Worm (Caenorhabditis elegans): Measurements from ENCODE around the gene T24H7.2.
A peak's percentile ranks its signal among the peaks of the same experiment; 100 is the strongest.

T24H7.2 gene

ce11 chrII:6207252-6207651, 39.9 kb upstream of the T24H7.2 start:
- TF ChIP-seq fkh-10 (GFP tag; optimal IDR thresholded peaks at IDR 0.05) (peak; percentile 51), madf-5 (GFP tag; IDR thresholded peaks at IDR 0.05) (no peak)

DNA sequence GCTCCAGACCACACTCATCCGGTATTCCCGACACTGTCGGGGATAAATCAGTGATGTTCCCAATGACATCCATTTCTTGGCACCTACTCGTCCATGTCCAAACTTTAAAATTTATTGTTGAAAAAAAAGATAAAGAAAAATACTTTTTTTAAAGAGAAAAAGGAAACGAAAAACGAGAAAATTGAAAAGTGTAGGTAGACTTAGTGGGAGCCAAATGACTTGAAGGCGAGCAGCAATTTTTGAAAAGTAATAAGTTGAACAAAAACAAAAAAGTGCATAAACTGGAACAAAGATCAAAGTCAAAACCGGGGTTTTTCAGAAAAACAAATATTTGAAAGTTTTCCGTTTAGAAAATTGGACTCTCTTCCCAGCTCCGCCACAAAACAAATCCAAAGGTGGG, 39.0 kb upstream of the T24H7.2 start, which contains the start of gene daf-37:
Gene daf-37 (minus strand): TSS at position 101 of the 400 bp plus-strand sequence.
- no peak for TF ChIP-seq unc-62 (GFP tag; optimal IDR thresholded peaks at IDR 0.05 in 1 of 2)
- no peak for TF ChIP-seq unc-62 (tag; optimal IDR thresholded peaks at IDR 0.05)
- TF ChIP-seq aha-1 (tag), result peak; percentile 44

DNA sequence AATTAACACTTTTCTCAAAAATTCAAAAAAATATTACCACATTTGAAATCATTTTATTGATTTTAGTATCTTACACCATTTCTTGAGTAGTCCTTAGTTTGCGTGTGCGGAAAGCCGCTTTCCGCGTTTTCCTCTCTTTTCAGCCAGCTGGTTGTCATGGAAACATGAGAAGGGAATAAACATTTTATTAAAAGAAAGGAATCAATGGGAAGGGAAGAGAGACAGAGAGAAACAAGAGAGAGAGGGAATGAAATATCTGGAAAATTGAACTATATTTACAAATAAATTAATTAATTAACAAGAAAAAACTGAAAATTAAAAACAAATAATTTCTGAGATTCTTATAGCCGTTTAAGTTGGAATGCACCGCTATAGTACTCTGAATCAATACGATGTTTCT, 27.8 kb upstream of the T24H7.2 start, which contains the start of gene mks-2:
Gene mks-2 (minus strand): TSS at position 101 of the 400 bp plus-strand sequence.
- TF ChIP-seq nhr-42 (GFP tag; IDR thresholded peaks at IDR 0.05) (no peak), pqm-1 (tag; optimal IDR thresholded peaks at IDR 0.05) (no peak), ceh-32 (tag; optimal IDR thresholded peaks at IDR 0.05; ENCODE audit: poor library complexity) (no peak), ceh-28 (tag; optimal IDR thresholded peaks at IDR 0.05) (no peak), duxl-1 (tag; optimal IDR thresholded peaks at IDR 0.05; ENCODE audit: poor library complexity) (no peak), ces-1 (GFP tag; optimal IDR thresholded peaks at IDR 0.05) (no peak), dmd-9 (GFP tag; IDR thresholded peaks at IDR 0.05) (no peak), zfp-3 (GFP tag; conservative IDR thresholded peaks at IDR 0.05) (no peak), R02D3.7 (tag; optimal IDR thresholded peaks at IDR 0.05) (no peak)

ce11 chrII:6221470-6221869, 25.6 kb upstream of the T24H7.2 start:
- TF ChIP-seq unc-62 (GFP tag; optimal IDR thresholded peaks at IDR 0.05 in 1 of 2) (peak in 1 of 2 experiments; percentile 92), unc-62 (tag; optimal IDR thresholded peaks at IDR 0.05) (no peak), egl-43 (GFP tag; IDR thresholded peaks at IDR 0.05) (no peak)

DNA sequence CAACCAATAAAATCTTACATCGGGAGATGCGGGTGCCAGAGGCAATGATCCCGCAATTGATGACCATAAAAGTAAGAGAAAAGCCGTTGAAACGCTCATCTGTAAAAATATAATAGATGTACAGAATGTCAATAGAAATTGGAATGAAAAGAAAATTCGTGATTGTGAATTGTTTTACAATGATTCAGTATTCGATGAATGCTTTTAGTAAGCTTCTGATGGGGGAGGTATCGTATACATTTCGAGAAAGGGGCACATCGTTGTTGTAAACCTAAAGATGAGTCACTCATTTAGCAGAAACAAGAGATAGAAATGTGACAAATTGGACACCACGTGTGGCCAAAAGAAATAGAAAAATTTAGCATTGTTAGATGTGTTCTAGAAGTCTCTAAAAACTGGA, 24.6 kb upstream of the T24H7.2 start, which contains the start of gene C30B5.6:
Gene C30B5.6 (minus strand): TSS at position 101 of the 400 bp plus-strand sequence.
- TF ChIP-seq ceh-62 (tag; optimal IDR thresholded peaks at IDR 0.05) (no peak), lin-29 (GFP tag; IDR thresholded peaks at IDR 0.05) (no peak), mdl-1 (tag; optimal IDR thresholded peaks at IDR 0.05) (no peak), aha-1 (tag) (peak; percentile 29), dmd-8 (GFP tag; IDR thresholded peaks at IDR 0.05) (no peak), hif-1 (tag; optimal IDR thresholded peaks at IDR 0.05) (no peak), egl-43 (GFP tag; IDR thresholded peaks at IDR 0.05) (no peak)

ce11 chrII:6223755-6224154, 23.4 kb upstream of the T24H7.2 start:
- TF ChIP-seq dmd-6 (GFP tag; IDR thresholded peaks at IDR 0.05) (no peak), ama-1 (optimal IDR thresholded peaks at IDR 0.05) (no peak)

ce11 chrII:6226995-6227394, 20.1 kb upstream of the T24H7.2 start, which contains the start of gene srsy-2:
Gene srsy-2, minus strand, starts transcription at chrII:6227095.
- TF ChIP-seq lin-29 (GFP tag; IDR thresholded peaks at IDR 0.05), result no peak
- TF ChIP-seq sdz-12 (GFP tag; optimal IDR thresholded peaks at IDR 0.05), result no peak
- no peak for TF ChIP-seq aly-2 (tag; optimal IDR thresholded peaks at IDR 0.05)
- TF ChIP-seq nhr-11 (tag; optimal IDR thresholded peaks at IDR 0.05), result no peak
- no peak for TF ChIP-seq php-3 (GFP tag; IDR thresholded peaks at IDR 0.05)
- no peak for TF ChIP-seq nhr-6 (tag; optimal IDR thresholded peaks at IDR 0.05)
- TF ChIP-seq aha-1 (tag), result peak; percentile 28
- TF ChIP-seq zag-1 (tag; optimal IDR thresholded peaks at IDR 0.05), result no peak
- TF ChIP-seq daf-8 (GFP tag; IDR thresholded peaks at IDR 0.05), result no peak
- TF ChIP-seq nhr-28 (tag; optimal IDR thresholded peaks at IDR 0.05), result no peak
- peak; percentile 32 for TF ChIP-seq fkh-10 (GFP tag; optimal IDR thresholded peaks at IDR 0.05)
- TF ChIP-seq F10B5.3 (tag; optimal IDR thresholded peaks at IDR 0.05), result no peak
